Worm (Caenorhabditis elegans) whole organism, young adult: Measurements from ENCODE around the gene T26G10.1.
A peak's percentile ranks its signal among the peaks of the same experiment; 100 is the strongest.

Experiments
- F22D6.2 ChIP-seq: sonication (generic microtip); optimal IDR thresholded peaks from 2 replicates; lab custom pipeline; 2016; ENCODE audit warnings: mild to moderate bottlenecking, missing genetic modification characterization, missing compliant biosample characterization
- F37B4.10 ChIP-seq: fragments of 200-800 bp; sonication (Bioruptor generic); IDR thresholded peaks from 2 replicates; pipeline ENCODE4 v1.3.6; 2022; ENCODE audit warnings: missing genetic modification characterization, missing compliant biosample characterization
- Y53F4B.3 ChIP-seq: fragments of 200-800 bp; sonication (Bioruptor generic); IDR thresholded peaks from 2 replicates; pipeline ENCODE4 v1.3.6; 2022; ENCODE audit warnings: missing genetic modification reagents, missing genetic modification characterization, missing compliant biosample characterization
- ceh-79 ChIP-seq: sonication (generic microtip); optimal IDR thresholded peaks from 2 replicates; lab custom pipeline; 2017; ENCODE audit warnings: mild to moderate bottlenecking, missing genetic modification characterization, missing compliant biosample characterization
- hrde-1 ChIP-seq: sonication (generic microtip); optimal IDR thresholded peaks from 2 replicates; lab custom pipeline; 2016; ENCODE audit warnings: missing genetic modification characterization, mild to moderate bottlenecking, missing compliant biosample characterization, moderate library complexity, missing genotype, missing genetic modification reagents, borderline replicate concordance
- lin-54 ChIP-seq: fragments of 200-800 bp; sonication (Bioruptor generic); optimal IDR thresholded peaks from 2 replicates; lab custom pipeline; 2018; ENCODE audit warnings: mild to moderate bottlenecking, missing genetic modification characterization, missing compliant biosample characterization
- madf-10 ChIP-seq: sonication (generic microtip); optimal IDR thresholded peaks from 2 replicates; lab custom pipeline; 2016; ENCODE audit warnings: mild to moderate bottlenecking, missing genetic modification characterization, missing compliant biosample characterization
- mel-28 ChIP-seq: sonication (generic microtip); optimal IDR thresholded peaks from 2 replicates; lab custom pipeline; 2016; ENCODE audit warnings: borderline replicate concordance, mild to moderate bottlenecking, missing genetic modification characterization, missing compliant biosample characterization
- nhr-179 ChIP-seq: sonication (generic microtip); optimal IDR thresholded peaks from 2 replicates; lab custom pipeline; 2016; ENCODE audit warnings: mild to moderate bottlenecking, missing genetic modification characterization, missing compliant biosample characterization
- snpc-3.4 ChIP-seq: sonication (generic microtip); optimal IDR thresholded peaks from 2 replicates; lab custom pipeline; 2017; ENCODE audit warnings: missing genetic modification characterization, mild to moderate bottlenecking, missing compliant biosample characterization, antibody characterized with exemption, moderate library complexity, missing genotype, missing genetic modification reagents
- unc-130 ChIP-seq: sonication (generic microtip); optimal IDR thresholded peaks from 2 replicates; lab custom pipeline; 2016; ENCODE audit warnings: missing genetic modification reagents, missing genetic modification characterization, missing compliant biosample characterization
- zfh-2 ChIP-seq: fragments of 200-800 bp; sonication (Bioruptor generic); conservative IDR thresholded peaks from 2 replicates; pipeline ENCODE4 v1.3.6; 2022; ENCODE audit warnings: missing genetic modification reagents, missing genetic modification characterization, missing compliant biosample characterization
- ztf-28 ChIP-seq: fragments of 200-800 bp; sonication (Bioruptor generic); IDR thresholded peaks from 2 replicates; pipeline ENCODE4 v1.3.6; 2022; ENCODE audit warnings: missing genetic modification reagents, missing genetic modification characterization, missing compliant biosample characterization

T26G10.1 gene

ce11 chrIII:9359060-9359459, 47.4 kb downstream of the T26G10.1 start, which contains the start of gene K04H4.5:
Gene K04H4.5 (plus strand): TSS chrIII:9359360.
- TF ChIP-seq ceh-79 (tag; lab: Kevin White, UChicago) (no peak), lin-54 (GFP tag; lab: Kevin White, UChicago) (no peak), F37B4.10 (no peak), mel-28 (tag; lab: Kevin White, UChicago) (no peak)

DNA sequence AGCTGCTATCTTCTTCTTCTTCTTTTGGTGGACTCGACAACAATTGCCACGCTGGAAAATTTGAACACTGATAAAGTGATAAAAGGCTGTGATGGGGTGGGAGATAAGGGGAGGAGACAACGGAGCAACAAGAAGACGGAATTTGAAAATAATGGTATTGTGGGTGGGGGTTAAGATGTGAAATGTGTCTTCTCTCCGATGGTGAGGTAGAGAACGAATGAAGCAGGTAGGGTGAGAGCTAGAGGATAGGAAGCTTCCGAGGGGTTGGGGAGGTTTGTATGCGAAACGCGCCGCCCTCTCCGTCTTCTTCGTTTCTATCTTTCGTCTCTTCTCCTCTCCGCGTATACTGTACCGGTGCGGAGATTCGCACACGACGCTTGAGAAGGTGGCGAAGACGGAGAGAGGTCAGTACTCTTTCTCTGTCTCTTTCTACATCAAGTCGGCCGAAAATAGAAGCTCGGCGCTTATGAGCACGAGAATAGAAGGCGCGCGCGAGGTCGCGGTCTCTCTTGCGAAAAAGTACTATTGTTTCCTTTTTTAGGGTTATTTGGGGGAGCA, 51.0 kb downstream of the T26G10.1 start, which contains the start of gene chtb-1:
chtb-1 (minus strand) TSS at position 51 of the 558 bp plus-strand sequence.
- TF ChIP-seq snpc-3.4 (tag; lab: Kevin White, UChicago) (no peak), ceh-79 (tag; lab: Kevin White, UChicago) (no peak), unc-130 (GFP tag; lab: Kevin White, UChicago) (no peak), nhr-179 (tag; lab: Kevin White, UChicago) (no peak), zfh-2 (GFP tag; lab: Robert Waterston, UW) (peak; percentile 61; the same call in 1 of the 2 replicates), ztf-28 (GFP tag; lab: Robert Waterston, UW) (0 out of 2 replicates have a peak, but pooled peaks have one; percentile 5), madf-10 (tag; lab: Kevin White, UChicago) (no peak), hrde-1 (no peak), F22D6.2 (tag; lab: Kevin White, UChicago) (no peak), Y53F4B.3 (GFP tag; lab: Robert Waterston, UW) (no peak)
